Fruit fly (Drosophila melanogaster) whole organism, embryonic: ENCODE data around the gene CG13700.

ENCODE experiments used
- CG14667 ChIP-seq: fragments of 200-800 bp; sonication (Bioruptor generic); IDR thresholded peaks from 2 replicates; pipeline ENCODE4 v1.3.6; 2022; ENCODE audit warnings: missing biosample characterization, missing genetic modification characterization
- CG34376 ChIP-seq: fragments of 200-800 bp; sonication (Bioruptor generic); optimal IDR thresholded peaks from 2 replicates; lab custom pipeline; 2018; ENCODE audit warnings: missing biosample characterization, mild to moderate bottlenecking, missing genetic modification characterization
- CG6175 ChIP-seq: fragments of 200-800 bp; sonication (Bioruptor generic); IDR thresholded peaks from 3 replicates; pipeline ENCODE4 v1.3.6; 2022; ENCODE audit warnings: missing biosample characterization, missing genetic modification characterization
- CrebB ChIP-seq: fragments of 200-800 bp; sonication (Bioruptor generic); optimal IDR thresholded peaks from 3 replicates; lab custom pipeline; 2018; ENCODE audit warnings: missing biosample characterization, mild to moderate bottlenecking, missing genetic modification characterization
- D19B ChIP-seq: fragments of 200-800 bp; sonication (Bioruptor generic); optimal IDR thresholded peaks from 2 replicates; lab custom pipeline; 2017; ENCODE audit warnings: missing biosample characterization, mild to moderate bottlenecking, missing genetic modification characterization
- dpn ChIP-seq, 2 experiments: fragments of 200-800 bp; sonication (Bioruptor generic); optimal IDR thresholded peaks; 3 replicates each; lab custom pipeline; 2016; ENCODE audit warnings: missing biosample characterization in 2 of 2, missing genetic modification characterization in 2 of 2
- eve ChIP-seq, 2 experiments: fragments of >200 bp; optimal IDR thresholded peaks; 2 replicates each; lab custom pipeline; 2017; ENCODE audit warnings: missing biosample characterization in 2 of 2, missing genetic modification characterization in 2 of 2
- grau ChIP-seq: fragments of 200-800 bp; optimal IDR thresholded peaks from 3 replicates; lab custom pipeline; 2019; ENCODE audit warnings: missing biosample characterization, mild to moderate bottlenecking, missing genetic modification characterization, moderate library complexity
- grn ChIP-seq: fragments of 200-800 bp; sonication (Bioruptor generic); optimal IDR thresholded peaks from 3 replicates; lab custom pipeline; 2017; ENCODE audit warnings: missing biosample characterization, missing genetic modification characterization
- hkb ChIP-seq, 2 experiments: fragments of 200-800 bp in 1 of 2; fragments of >200 bp in 1 of 2; sonication (Bioruptor generic) in 1 of 2; IDR thresholded peaks in 1 of 2; optimal IDR thresholded peaks in 1 of 2; 2 replicates each; pipeline versions ENCODE4 v1.3.6 to Lab custom; 2017 to 2022; ENCODE audit warnings: missing biosample characterization in 1 of 2, missing genetic modification characterization in 1 of 2
- hth ChIP-seq: fragments of >200 bp; optimal IDR thresholded peaks from 2 replicates; lab custom pipeline; 2017; ENCODE audit warnings: inconsistent platforms
- ro ChIP-seq: fragments of 200-800 bp; sonication (Bioruptor generic); IDR thresholded peaks from 2 replicates; pipeline ENCODE4 v1.3.6; 2022; ENCODE audit warnings: missing biosample characterization, missing genetic modification characterization

DNA sequence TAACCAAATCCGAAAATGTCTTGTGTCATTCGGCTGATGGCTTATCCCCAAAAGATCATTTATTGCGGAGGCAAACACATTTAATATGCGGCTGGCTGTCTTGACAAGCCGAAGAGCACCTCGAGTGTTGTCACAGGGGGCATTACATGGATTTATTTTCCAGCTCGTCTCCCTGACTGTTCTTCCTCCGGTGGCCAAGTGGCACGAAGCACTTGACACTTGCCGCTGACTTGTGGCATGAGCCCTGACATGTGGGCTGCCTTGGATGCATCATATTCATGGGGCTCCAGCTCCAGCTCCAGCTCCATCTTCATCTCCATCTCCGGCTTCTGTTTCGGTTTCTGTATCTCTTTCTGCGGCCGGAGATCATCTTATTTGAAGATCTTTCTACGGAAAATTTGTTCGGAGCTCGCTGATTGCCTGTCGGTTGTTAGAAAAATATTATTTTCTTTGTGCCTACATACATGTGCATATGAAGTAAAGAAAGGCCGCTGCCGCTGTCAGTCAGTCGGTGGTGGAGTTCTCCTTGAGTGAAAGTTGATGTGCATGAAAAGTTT lies 32.9 kb downstream of the CG13700 start:
- TF ChIP-seq CG6175 (GFP tag; lab: Robert Waterston, UW) (no peak), grau (tag; lab: Kevin White, UChicago) (no peak), CrebB (tag; lab: Kevin White, UChicago) (no peak), CG14667 (GFP tag; lab: Robert Waterston, UW) (no peak), ro (GFP tag; lab: Robert Waterston, UW) (no peak), hkb (optimal IDR thresholded peaks at IDR 0.05; lab: Kevin White, UChicago) (no peak), hkb (GFP tag; IDR thresholded peaks at IDR 0.05; lab: Robert Waterston, UW) (no peak), hth (lab: Kevin White, UChicago) (no peak), grn (GFP tag; lab: Kevin White, UChicago) (peak; percentile 41), dpn (GFP tag; optimal IDR thresholded peaks at IDR 0.05; lab: Kevin White, UChicago) (no peak), D19B (GFP tag; lab: Kevin White, UChicago) (no peak), CG34376 (no peak), eve (GFP tag; optimal IDR thresholded peaks at IDR 0.05; lab: Kevin White, UChicago) (no peak)
